Worm (Caenorhabditis elegans): Measurements from ENCODE around the gene srx-64.

ce11 chrV:3931326-3931725, 2.1 kb downstream of the srx-64 start, which contains the start of gene srx-63:
- no peak for TF ChIP-seq ref-1 (GFP tag; conservative IDR thresholded peaks at IDR 0.05)
- TF ChIP-seq cog-1 (tag; optimal IDR thresholded peaks at IDR 0.05) = no peak
- no peak for TF ChIP-seq flt-1 (GFP tag; IDR thresholded peaks at IDR 0.05)
- TF ChIP-seq tab-1 (GFP tag; IDR thresholded peaks at IDR 0.05) = no peak
- no peak for TF ChIP-seq klf-2 (GFP tag; conservative IDR thresholded peaks at IDR 0.05)
- no peak for TF ChIP-seq T22C8.4 (GFP tag; IDR thresholded peaks at IDR 0.05)
- TF ChIP-seq ztf-23 (GFP tag; IDR thresholded peaks at IDR 0.05) = no peak
- no peak for TF ChIP-seq ztf-29 (GFP tag; IDR thresholded peaks at IDR 0.05)
- no peak for TF ChIP-seq med-1 (GFP tag; optimal IDR thresholded peaks at IDR 0.05; ENCODE audit: insufficient read depth)
